Fruit fly (Drosophila melanogaster): ENCODE results near the gene CG43057.
A peak's percentile ranks its signal among the peaks of the same experiment; 100 is the strongest.

The CG43057 gene

dm6 chr2L:8280225-8280624 lies 36.4 kb upstream of the CG43057 start (continued):
- TF ChIP-seq chinmo (GFP tag; IDR thresholded peaks at IDR 0.05; ENCODE audit: partially characterized antibody), result peak; percentile 95
- TF ChIP-seq nerfin-1 (tag; optimal IDR thresholded peaks at IDR 0.05), result no peak
- no peak for TF ChIP-seq lilli (GFP tag; optimal IDR thresholded peaks at IDR 0.05)
- TF ChIP-seq sqz (GFP tag; optimal IDR thresholded peaks at IDR 0.05), result peak; percentile 58
- no peak for TF ChIP-seq Hsf (GFP tag; optimal IDR thresholded peaks at IDR 0.05)
- 0 out of 3 replicates have a peak, but pooled peaks have one; percentile 26 for TF ChIP-seq CG6175 (GFP tag; IDR thresholded peaks at IDR 0.05)
- peak; percentile 5 to 6 for TF ChIP-seq Trl (optimal IDR thresholded peaks at IDR 0.05)
- no peak for TF ChIP-seq Trl (GFP tag; optimal IDR thresholded peaks at IDR 0.05)
- no peak for TF ChIP-seq CG17802 (tag; optimal IDR thresholded peaks at IDR 0.05)
- TF ChIP-seq CG12236 (GFP tag; optimal IDR thresholded peaks at IDR 0.05), result no peak
- peak; percentile 21 for TF ChIP-seq lbe (GFP tag; optimal IDR thresholded peaks at IDR 0.05)
- TF ChIP-seq en (GFP tag; optimal IDR thresholded peaks at IDR 0.05), result no peak
- no peak for TF ChIP-seq Awh (GFP tag; IDR thresholded peaks at IDR 0.05)
- no peak for TF ChIP-seq mirr (GFP tag; optimal IDR thresholded peaks at IDR 0.05)
- TF ChIP-seq cg (GFP tag; optimal IDR thresholded peaks at IDR 0.05), result peak; percentile 59
- peak; percentile 88 for TF ChIP-seq kni (GFP tag; optimal IDR thresholded peaks at IDR 0.05)
- TF ChIP-seq Dref (GFP tag; IDR thresholded peaks at IDR 0.05), result no peak
- no peak for TF ChIP-seq CG31441 (GFP tag; IDR thresholded peaks at IDR 0.05)
- no peak for TF ChIP-seq CG1529 (GFP tag; optimal IDR thresholded peaks at IDR 0.05)
- no peak for TF ChIP-seq caup (GFP tag; optimal IDR thresholded peaks at IDR 0.05; ENCODE audit: severe bottlenecking)
- TF ChIP-seq CG4360 (GFP tag; IDR thresholded peaks at IDR 0.05), result peak; percentile 93
- peak; percentile 8 for TF ChIP-seq CG12071 (GFP tag; optimal IDR thresholded peaks at IDR 0.05)
- TF ChIP-seq HLHmδ (GFP tag; optimal IDR thresholded peaks at IDR 0.05), result peak; percentile 25
- no peak for TF ChIP-seq CG32532 (GFP tag; IDR thresholded peaks at IDR 0.05)
- no peak for TF ChIP-seq Asciz (GFP tag; optimal IDR thresholded peaks at IDR 0.05)
- 0 out of 2 replicates have a peak, but pooled peaks have one; percentile 11 for TF ChIP-seq chm (GFP tag; IDR thresholded peaks at IDR 0.05)
- TF ChIP-seq her (GFP tag; optimal IDR thresholded peaks at IDR 0.05), result no peak
- no peak for TF ChIP-seq CG8924 (tag; optimal IDR thresholded peaks at IDR 0.05)
- TF ChIP-seq CG9727 (GFP tag; optimal IDR thresholded peaks at IDR 0.05), result no peak
- peak; percentile 84 for TF ChIP-seq Deaf1 (tag; optimal IDR thresholded peaks at IDR 0.05)
- TF ChIP-seq Lhr (GFP tag; optimal IDR thresholded peaks at IDR 0.05), result no peak
- no peak for TF ChIP-seq cato (GFP tag; optimal IDR thresholded peaks at IDR 0.05; ENCODE audit: borderline replicate concordance)

DNA sequence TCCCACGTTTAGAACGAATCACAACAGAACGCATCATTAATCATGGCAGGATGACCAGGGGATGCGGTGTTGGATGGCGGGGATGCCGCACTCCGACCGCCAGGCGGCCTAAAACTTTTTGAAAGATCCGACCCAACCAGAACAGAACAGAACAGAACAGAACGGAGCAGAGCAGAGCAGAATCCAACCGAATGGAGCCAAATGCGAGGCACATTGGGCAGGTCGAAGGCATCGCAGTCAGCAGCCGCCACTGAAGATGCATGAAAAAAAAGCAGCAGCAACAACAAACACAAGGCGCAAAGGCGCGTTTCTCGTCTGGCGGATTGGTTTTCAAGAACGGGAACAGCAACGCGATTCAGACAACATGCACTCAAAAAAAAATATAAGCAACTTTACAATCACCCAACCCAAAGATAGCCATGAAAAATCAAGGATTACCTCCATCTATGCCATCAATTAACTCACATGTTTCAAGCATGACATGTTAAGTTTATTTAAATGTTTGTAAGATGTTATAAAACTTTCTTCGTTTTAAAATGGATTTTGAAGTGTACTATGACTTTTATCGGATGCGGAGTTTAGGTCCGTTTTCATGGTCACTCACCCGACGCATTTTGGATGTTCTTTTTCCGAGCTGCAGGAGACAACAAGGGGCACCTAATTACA lies 35.7 kb upstream of the CG43057 start:
- TF ChIP-seq Meics (GFP tag; optimal IDR thresholded peaks at IDR 0.05) (peak; percentile 4), CG33213 (GFP tag; optimal IDR thresholded peaks at IDR 0.05) (peak; percentile 60), CG8290 (GFP tag; optimal IDR thresholded peaks at IDR 0.05) (peak; percentile 64), CG8290 (tag; optimal IDR thresholded peaks at IDR 0.05) (no peak), CG18476 (GFP tag; optimal IDR thresholded peaks at IDR 0.05) (peak; percentile 50), CG11085 (GFP tag; IDR thresholded peaks at IDR 0.05) (no peak), pum (GFP tag; optimal IDR thresholded peaks at IDR 0.05) (peak; percentile 71), CG4328 (GFP tag; optimal IDR thresholded peaks at IDR 0.05) (no peak), twi (tag; optimal IDR thresholded peaks at IDR 0.05) (peak; percentile 68), Gsc (GFP tag; IDR thresholded peaks at IDR 0.05) (no peak), row (GFP tag; IDR thresholded peaks at IDR 0.05) (peak; percentile 69), pita (GFP tag; optimal IDR thresholded peaks at IDR 0.05) (no peak), CG14860 (GFP tag; IDR thresholded peaks at IDR 0.05; ENCODE audit: partially characterized antibody) (no peak), lilli (GFP tag; optimal IDR thresholded peaks at IDR 0.05) (peak; percentile 54), CG17829 (tag; optimal IDR thresholded peaks at IDR 0.05) (peak; percentile 89), CG10321 (GFP tag; IDR thresholded peaks at IDR 0.05) (no peak), sna (GFP tag; IDR thresholded peaks at IDR 0.05; ENCODE audit: partially characterized antibody) (no peak), gfzf (GFP tag; optimal IDR thresholded peaks at IDR 0.05) (no peak), CG10274 (GFP tag; optimal IDR thresholded peaks at IDR 0.05) (no peak), bigmax (GFP tag; optimal IDR thresholded peaks at IDR 0.05) (no peak), cg (GFP tag; optimal IDR thresholded peaks at IDR 0.05) (no peak), sens-2 (GFP tag; IDR thresholded peaks at IDR 0.05) (no peak)

Measured in whole organism, embryonic.